Worm (Caenorhabditis elegans): ENCODE measurements around the gene M03E7.1.

- TF ChIP-seq lsy-2 (tag; optimal IDR thresholded peaks at IDR 0.05) = no peak
- no peak for TF ChIP-seq unc-62 (GFP tag; optimal IDR thresholded peaks at IDR 0.05)
- no peak for TF ChIP-seq M03D4.4 (tag; optimal IDR thresholded peaks at IDR 0.05)
- no peak for TF ChIP-seq snpc-4 (tag; optimal IDR thresholded peaks at IDR 0.05)
- TF ChIP-seq mab-5 (tag; optimal IDR thresholded peaks at IDR 0.05) = no peak
- TF ChIP-seq mls-2 (tag; optimal IDR thresholded peaks at IDR 0.05) = no peak
- TF ChIP-seq ces-1 (GFP tag; optimal IDR thresholded peaks at IDR 0.05) = no peak
- no peak for TF ChIP-seq nhr-12 (tag; optimal IDR thresholded peaks at IDR 0.05)
- no peak for TF ChIP-seq flh-1 (GFP tag; optimal IDR thresholded peaks at IDR 0.05)
- no peak for TF ChIP-seq pha-4 (tag; optimal IDR thresholded peaks at IDR 0.05)
- TF ChIP-seq elt-3 (tag; optimal IDR thresholded peaks at IDR 0.05) = no peak
Observed at ce11 chrV:5672270-5672669, 50.8 kb downstream of the M03E7.1 start.
